Fruit fly (Drosophila melanogaster): ENCODE data around the gene Esp.

The Esp gene

dm6 chr3R:24859701-24860100 is 18.0 kb downstream of the Esp start, which contains the start of gene ppk22:
TSS of gene ppk22 (minus strand) at chr3R:24859801.
- TF ChIP-seq CG13204 (GFP tag; optimal IDR thresholded peaks at IDR 0.05) = no peak
- TF ChIP-seq Snoo (tag; optimal IDR thresholded peaks at IDR 0.05) = no peak
- no peak for TF ChIP-seq CG10348 (GFP tag; IDR thresholded peaks at IDR 0.05)
- no peak for TF ChIP-seq EcR (GFP tag; optimal IDR thresholded peaks at IDR 0.05)
- TF ChIP-seq Pif1A (GFP tag; optimal IDR thresholded peaks at IDR 0.05) = no peak
- no peak for TF ChIP-seq CG14655 (GFP tag; optimal IDR thresholded peaks at IDR 0.05)
- TF ChIP-seq gl (tag; optimal IDR thresholded peaks at IDR 0.05) = no peak
- TF ChIP-seq CG8301 (tag; optimal IDR thresholded peaks at IDR 0.05) = no peak

dm6 chr3R:24860316-24860826 is 18.6 kb downstream of the Esp start, which contains the start of gene CG13639:
TSS of gene CG13639 (minus strand) at chr3R:24860366.
- TF ChIP-seq CG14655 (GFP tag; optimal IDR thresholded peaks at IDR 0.05) = no peak
- peak; percentile 27 for TF ChIP-seq CG34367 (tag; optimal IDR thresholded peaks at IDR 0.05)
- no peak for TF ChIP-seq Pif1A (GFP tag; optimal IDR thresholded peaks at IDR 0.05)
- TF ChIP-seq gl (tag; optimal IDR thresholded peaks at IDR 0.05) = no peak
- peak; percentile 87 for TF ChIP-seq EcR (GFP tag; optimal IDR thresholded peaks at IDR 0.05)
- no peak for TF ChIP-seq rn (GFP tag; IDR thresholded peaks at IDR 0.05)

- TF ChIP-seq gl (tag; optimal IDR thresholded peaks at IDR 0.05) (no peak), CG13204 (GFP tag; optimal IDR thresholded peaks at IDR 0.05) (no peak), Ets98B (GFP tag; IDR thresholded peaks at IDR 0.05) (no peak), CG8159 (tag; optimal IDR thresholded peaks at IDR 0.05) (no peak), rn (GFP tag; IDR thresholded peaks at IDR 0.05) (no peak), CG10348 (GFP tag; IDR thresholded peaks at IDR 0.05) (no peak), Pif1B (GFP tag; optimal IDR thresholded peaks at IDR 0.05) (no peak), CG34367 (tag; optimal IDR thresholded peaks at IDR 0.05) (no peak), Snoo (tag; optimal IDR thresholded peaks at IDR 0.05) (no peak), CG32121 (GFP tag; IDR thresholded peaks at IDR 0.05) (no peak), CG17806 (tag; optimal IDR thresholded peaks at IDR 0.05) (no peak), CG14655 (GFP tag; optimal IDR thresholded peaks at IDR 0.05) (no peak), D1 (tag; optimal IDR thresholded peaks at IDR 0.05) (no peak), fd96Ca (GFP tag; IDR thresholded peaks at IDR 0.05) (no peak), Pif1A (GFP tag; optimal IDR thresholded peaks at IDR 0.05) (no peak)
Observed at dm6 chr3R:24862065-24862464, 20.3 kb downstream of the Esp start, which contains the start of gene CG13640. TSS of gene CG13640 (minus strand) at chr3R:24862165.

- TF ChIP-seq CG14655 (GFP tag; optimal IDR thresholded peaks at IDR 0.05) (no peak), Pif1B (GFP tag; optimal IDR thresholded peaks at IDR 0.05) (no peak), Pif1A (GFP tag; optimal IDR thresholded peaks at IDR 0.05) (no peak), CG8159 (tag; optimal IDR thresholded peaks at IDR 0.05) (no peak), CG4496 (GFP tag; IDR thresholded peaks at IDR 0.05) (no peak), fd96Ca (GFP tag; IDR thresholded peaks at IDR 0.05) (no peak), CG15710 (tag; optimal IDR thresholded peaks at IDR 0.05) (no peak)
Observed at dm6 chr3R:24862574-24863089, 20.9 kb downstream of the Esp start, which contains the start of gene CG7016. TSS of gene CG7016 (plus strand) at chr3R:24862931.

dm6 chr3R:24863894-24864293 is 22.2 kb downstream of the Esp start:
- TF ChIP-seq CG32121 (GFP tag; IDR thresholded peaks at IDR 0.05) = no peak
- no peak for TF ChIP-seq CG34367 (tag; optimal IDR thresholded peaks at IDR 0.05)
- no peak for TF ChIP-seq CG10348 (GFP tag; IDR thresholded peaks at IDR 0.05)
- no peak for TF ChIP-seq Pif1B (GFP tag; optimal IDR thresholded peaks at IDR 0.05)
- TF ChIP-seq CG8301 (tag; optimal IDR thresholded peaks at IDR 0.05) = no peak
- no peak for TF ChIP-seq EcR (GFP tag; optimal IDR thresholded peaks at IDR 0.05)
- no peak for TF ChIP-seq CG8159 (tag; optimal IDR thresholded peaks at IDR 0.05)
- TF ChIP-seq fd96Ca (GFP tag; IDR thresholded peaks at IDR 0.05) = no peak
- TF ChIP-seq Ets98B (GFP tag; IDR thresholded peaks at IDR 0.05) = no peak

- TF ChIP-seq CG8159 (tag; optimal IDR thresholded peaks at IDR 0.05) (peak; percentile 21), CG17806 (tag; optimal IDR thresholded peaks at IDR 0.05) (peak; percentile 13), rn (GFP tag; IDR thresholded peaks at IDR 0.05) (no peak), CG4496 (GFP tag; IDR thresholded peaks at IDR 0.05) (0 out of 3 replicates have a peak, but pooled peaks have one; percentile 33), CG15710 (tag; optimal IDR thresholded peaks at IDR 0.05) (peak; percentile 4), fd96Ca (GFP tag; IDR thresholded peaks at IDR 0.05) (no peak), CG9948 (tag; optimal IDR thresholded peaks at IDR 0.05) (peak; percentile 29)
Observed at dm6 chr3R:24864719-24865400, 23.1 kb downstream of the Esp start, which contains the start of the genes Srg1 and Elal. TSS of gene Srg1 (minus strand) at chr3R:24864732. TSS of gene Elal (plus strand) at chr3R:24865350.

- TF ChIP-seq EcR (GFP tag; optimal IDR thresholded peaks at IDR 0.05) (no peak), CG15710 (tag; optimal IDR thresholded peaks at IDR 0.05) (no peak), Pif1A (GFP tag; optimal IDR thresholded peaks at IDR 0.05) (no peak), CG12605 (GFP tag; IDR thresholded peaks at IDR 0.05) (no peak), CG32121 (GFP tag; IDR thresholded peaks at IDR 0.05) (no peak), Ets98B (GFP tag; IDR thresholded peaks at IDR 0.05) (no peak), Snoo (tag; optimal IDR thresholded peaks at IDR 0.05) (no peak)
Observed at dm6 chr3R:24866976-24867375, 25.2 kb downstream of the Esp start.

Measured in whole organism, pupa.